Worm (Caenorhabditis elegans) whole organism, dauer: ENCODE results near the gene agxt-1.

ENCODE experiments used
- unc-62 ChIP-seq: sonication (generic microtip); optimal IDR thresholded peaks from 2 replicates; lab custom pipeline; 2017; ENCODE audit warnings: missing biosample characterization, missing genetic modification reagents, missing genetic modification characterization

Gene agxt-1

ce11 chrII:8821140-8821595, 24.2 kb upstream of the agxt-1 start, which contains the start of gene F46C5.1:
F46C5.1 (minus strand) TSS chrII:8821190.
- TF ChIP-seq unc-62 = no peak

- TF ChIP-seq unc-62 = no peak
These were observed 22.7 kb upstream of the agxt-1 start for ce11 chrII:8822711-8823110.

- no peak for TF ChIP-seq unc-62
These were observed 19.6 kb upstream of the agxt-1 start, which contains the start of gene nas-25 for ce11 chrII:8825769-8826168. nas-25 (plus strand) TSS chrII:8826069.

- TF ChIP-seq unc-62 = no peak
These were observed 16.2 kb upstream of the agxt-1 start, which contains the start of gene F46C5.2 for ce11 chrII:8829189-8829588. F46C5.2 (minus strand) TSS chrII:8829289.

ce11 chrII:8830917-8831316, 14.5 kb upstream of the agxt-1 start:
- TF ChIP-seq unc-62 = no peak

- TF ChIP-seq unc-62 = no peak
These were observed 12.5 kb upstream of the agxt-1 start for ce11 chrII:8832941-8833340.

ce11 chrII:8835857-8836256, 9.5 kb upstream of the agxt-1 start, which contains the start of gene F46C5.4:
F46C5.4 (plus strand) TSS chrII:8836078.
- no peak for TF ChIP-seq unc-62

- no peak for TF ChIP-seq unc-62
These were observed 6.4 kb upstream of the agxt-1 start, which contains the start of gene F46C5.7 for ce11 chrII:8839025-8839424. F46C5.7 (plus strand) TSS chrII:8839325.

- no peak for TF ChIP-seq unc-62
These were observed 802 bp upstream of the agxt-1 start, which contains the start of gene F46C5.6 for ce11 chrII:8844465-8845126. F46C5.6 (minus strand) TSS chrII:8844515.

- TF ChIP-seq unc-62 = no peak
These were observed 534 bp downstream of the agxt-1 start for ce11 chrII:8845932-8846331.

- no peak for TF ChIP-seq unc-62
These were observed 3.6 kb downstream of the agxt-1 start for ce11 chrII:8848984-8849383.

- no peak for TF ChIP-seq unc-62
These were observed 6.7 kb downstream of the agxt-1 start, which contains the start of gene oac-46 for ce11 chrII:8851996-8852587. oac-46 (minus strand) TSS chrII:8852096.

- TF ChIP-seq unc-62 = no peak
These were observed 7.8 kb downstream of the agxt-1 start for ce11 chrII:8853238-8853637.

ce11 chrII:8853960-8854359, 8.6 kb downstream of the agxt-1 start:
- TF ChIP-seq unc-62 = no peak

ce11 chrII:8854874-8855273, 9.5 kb downstream of the agxt-1 start:
- TF ChIP-seq unc-62 = no peak

- no peak for TF ChIP-seq unc-62
These were observed 11.1 kb downstream of the agxt-1 start for ce11 chrII:8856524-8856923.

- no peak for TF ChIP-seq unc-62
These were observed 11.7 kb downstream of the agxt-1 start for ce11 chrII:8857074-8857473.

ce11 chrII:8859596-8859995, 14.2 kb downstream of the agxt-1 start, which contains the start of gene snb-6:
snb-6 (minus strand) TSS chrII:8859696.
- no peak for TF ChIP-seq unc-62
